Worm (Caenorhabditis elegans): Measurements from ENCODE around the gene spp-31.
A peak's percentile ranks its signal among the peaks of the same experiment; 100 is the strongest.

spp-31 gene

DNA sequence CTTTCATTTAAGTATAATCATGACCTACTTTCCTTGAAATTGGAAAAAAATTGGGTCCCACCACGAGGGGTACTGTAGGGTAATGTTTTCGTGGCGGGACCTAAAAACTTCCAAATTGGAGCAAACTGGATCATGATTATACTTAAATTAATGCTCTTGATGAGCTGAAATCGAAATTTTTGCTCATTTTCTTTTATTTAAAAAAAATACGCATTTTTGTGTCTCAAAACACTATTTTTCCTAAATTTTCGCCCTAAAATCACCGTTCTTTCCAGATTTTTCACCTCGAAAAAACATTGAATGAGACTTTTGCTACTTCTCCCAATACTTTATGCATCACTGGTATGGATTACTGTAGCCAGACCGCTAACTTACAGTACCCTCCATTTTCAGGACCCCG, at the start of gene spp-31:
TSS of gene spp-31 (plus strand) at position 301 of the 400 bp plus-strand sequence.
- TF ChIP-seq dao-5 (tag; optimal IDR thresholded peaks at IDR 0.05) (no peak), W03F9.2 (tag; optimal IDR thresholded peaks at IDR 0.05) (no peak), him-1 (tag; optimal IDR thresholded peaks at IDR 0.05) (no peak)

DNA sequence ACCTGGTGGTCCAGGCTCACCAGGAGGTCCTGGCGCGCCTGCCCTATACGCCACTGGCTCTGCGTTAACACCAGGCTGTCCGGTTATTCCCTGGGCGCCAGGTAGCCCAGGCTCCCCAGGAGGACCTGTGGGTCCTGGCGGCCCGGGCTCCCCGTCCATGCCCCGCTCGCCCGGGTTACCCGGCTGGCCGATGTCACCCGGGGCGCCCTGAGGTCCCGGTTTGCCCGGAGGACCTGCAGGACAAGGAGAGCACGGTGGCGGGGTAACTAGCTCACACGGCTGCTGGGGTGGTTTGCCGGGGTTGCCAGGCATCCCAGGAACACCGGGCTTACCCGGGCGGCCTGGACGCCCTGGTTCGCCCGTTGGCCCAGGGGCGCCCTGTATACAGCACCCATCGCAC, 48.3 kb upstream of the spp-31 start:
- TF ChIP-seq W03F9.2 (tag; optimal IDR thresholded peaks at IDR 0.05) (no peak), him-1 (tag; optimal IDR thresholded peaks at IDR 0.05) (no peak), dao-5 (tag; optimal IDR thresholded peaks at IDR 0.05) (no peak)

DNA sequence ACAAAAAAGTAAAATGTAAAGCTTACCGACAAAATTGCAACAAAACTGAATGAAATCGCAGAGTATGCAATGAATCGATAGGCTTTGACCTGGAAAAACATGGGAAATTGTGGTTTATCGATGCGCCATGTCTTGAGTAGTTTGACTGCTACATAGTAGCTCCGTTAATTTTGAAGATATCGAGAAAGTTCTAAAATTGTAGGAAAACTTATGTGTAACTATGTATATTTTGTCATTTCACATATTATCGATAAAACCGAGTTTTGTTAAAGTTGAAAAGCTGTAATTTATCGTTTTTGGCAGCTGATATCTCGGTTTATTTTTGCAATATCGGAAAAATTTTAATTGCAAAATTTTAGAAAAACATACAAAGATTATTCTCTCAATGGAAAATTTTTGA, 47.2 kb upstream of the spp-31 start, which contains the start of gene col-105:
TSS of gene col-105 (minus strand) at position 101 of the 400 bp plus-strand sequence.
- no peak for TF ChIP-seq W03F9.2 (tag; optimal IDR thresholded peaks at IDR 0.05)
- TF ChIP-seq him-1 (tag; optimal IDR thresholded peaks at IDR 0.05), result no peak
- no peak for TF ChIP-seq dao-5 (tag; optimal IDR thresholded peaks at IDR 0.05)

DNA sequence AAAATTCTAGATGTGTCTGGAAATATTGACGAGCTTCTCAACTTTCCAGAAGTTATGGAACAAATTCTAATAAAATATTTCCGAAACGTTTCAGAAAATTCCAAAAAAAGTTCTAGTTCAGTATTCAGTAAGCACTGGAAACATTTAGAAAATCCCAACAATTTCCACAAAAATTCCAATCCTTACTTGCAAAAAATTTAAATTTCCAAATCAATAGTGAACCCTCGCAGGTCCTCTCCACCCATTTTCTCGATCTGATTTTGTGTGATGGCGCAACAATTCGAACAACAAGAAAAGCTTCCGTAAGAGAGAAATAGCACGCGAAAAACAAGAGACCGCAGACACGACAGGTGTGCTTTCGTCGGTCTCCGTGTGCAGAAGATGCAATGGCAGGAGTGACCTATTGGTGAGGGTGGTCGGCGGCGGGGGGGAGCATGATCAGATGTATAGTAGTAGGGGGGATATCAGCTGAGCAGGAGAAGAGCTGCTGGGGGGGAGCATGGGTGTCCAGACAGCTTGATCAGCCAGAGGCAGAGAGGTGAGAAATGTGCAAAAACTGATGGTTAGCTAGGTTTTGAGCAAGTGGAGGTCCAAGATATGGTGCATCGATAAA, 44.6 kb upstream of the spp-31 start:
- TF ChIP-seq dao-5 (tag; optimal IDR thresholded peaks at IDR 0.05) (no peak), him-1 (tag; optimal IDR thresholded peaks at IDR 0.05) (no peak), W03F9.2 (tag; optimal IDR thresholded peaks at IDR 0.05) (no peak)

DNA sequence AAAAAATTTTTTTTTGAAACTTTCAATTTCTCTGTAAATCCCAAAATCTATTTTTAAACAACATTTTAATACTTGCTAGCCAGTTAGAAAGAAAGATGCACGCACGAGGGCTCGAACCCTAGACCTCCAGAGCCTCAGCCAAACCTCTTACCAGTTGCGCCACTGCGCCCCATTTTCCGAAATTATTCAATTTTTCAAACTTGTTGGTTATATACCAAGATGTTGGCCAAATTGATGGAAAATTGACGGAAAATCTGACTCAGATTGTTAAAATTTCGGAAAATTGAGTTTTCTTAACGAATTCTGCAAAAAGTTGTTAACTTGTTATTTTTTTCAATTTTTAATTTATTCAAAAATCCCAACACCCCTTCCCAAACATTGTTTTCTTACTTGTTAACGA, 40.6 kb upstream of the spp-31 start:
- no peak for TF ChIP-seq dao-5 (tag; optimal IDR thresholded peaks at IDR 0.05)
- TF ChIP-seq him-1 (tag; optimal IDR thresholded peaks at IDR 0.05), result no peak
- no peak for TF ChIP-seq W03F9.2 (tag; optimal IDR thresholded peaks at IDR 0.05)

DNA sequence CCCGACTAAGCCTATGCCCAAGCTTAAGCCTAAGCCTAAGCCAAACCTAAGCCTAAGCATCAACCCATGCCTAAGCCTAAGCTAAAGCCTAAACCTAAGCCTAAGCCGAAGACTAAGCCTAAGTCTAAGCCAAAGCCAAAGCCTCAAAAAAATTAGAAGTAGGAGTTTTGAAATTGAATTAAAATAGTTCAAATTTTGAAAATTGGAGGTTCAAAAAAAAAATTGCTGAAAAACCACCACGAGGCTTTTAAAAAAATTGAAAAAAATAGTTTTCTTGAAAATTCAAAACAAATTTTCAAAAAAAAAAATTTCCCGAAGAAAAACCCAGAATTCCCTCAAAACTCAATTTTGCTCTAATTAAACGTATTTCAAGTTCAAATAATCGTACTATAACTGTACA, 39.3 kb upstream of the spp-31 start:
- no peak for TF ChIP-seq dao-5 (tag; optimal IDR thresholded peaks at IDR 0.05)
- TF ChIP-seq him-1 (tag; optimal IDR thresholded peaks at IDR 0.05), result no peak
- no peak for TF ChIP-seq W03F9.2 (tag; optimal IDR thresholded peaks at IDR 0.05)

DNA sequence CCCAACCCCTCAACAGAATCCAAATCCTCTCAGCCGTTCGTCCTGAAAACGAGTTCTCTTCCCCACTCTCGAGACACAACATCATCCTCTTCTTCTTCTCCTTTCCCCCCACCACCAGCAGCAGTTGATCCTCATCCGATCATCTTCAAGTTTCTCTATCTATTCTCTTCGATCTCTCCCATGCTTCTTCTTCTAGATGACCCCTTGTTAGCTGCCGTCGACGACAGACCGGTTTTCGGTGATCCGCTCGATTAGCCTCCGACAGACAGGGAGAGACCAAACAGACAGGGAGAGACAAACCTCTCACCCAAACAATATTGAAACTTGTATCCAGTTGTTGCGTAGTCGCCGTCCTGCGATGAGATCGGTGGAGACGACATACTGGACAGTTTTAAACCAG, 35.1 kb upstream of the spp-31 start:
- no peak for TF ChIP-seq dao-5 (tag; optimal IDR thresholded peaks at IDR 0.05)
- TF ChIP-seq W03F9.2 (tag; optimal IDR thresholded peaks at IDR 0.05), result no peak
- TF ChIP-seq him-1 (tag; optimal IDR thresholded peaks at IDR 0.05), result no peak

DNA sequence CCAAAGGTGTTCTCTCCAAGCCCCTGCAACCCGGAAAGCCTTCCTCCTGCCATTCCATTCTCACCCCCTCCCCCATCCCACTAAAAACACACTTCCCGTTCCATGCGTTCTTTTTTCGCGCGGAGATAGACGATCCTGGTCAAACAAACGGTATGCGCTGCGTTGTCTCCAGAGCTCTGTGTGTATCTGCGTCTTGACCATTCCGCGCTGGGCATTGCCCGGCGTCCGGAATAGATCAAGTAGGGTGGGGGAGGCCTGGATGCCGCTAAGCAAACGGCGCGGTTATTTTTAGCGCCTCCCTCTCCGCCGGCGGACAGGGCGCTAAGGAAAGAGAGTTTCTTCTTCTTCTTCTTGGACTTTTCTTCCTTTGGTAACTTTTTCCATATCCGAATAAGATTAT, 31.1 kb upstream of the spp-31 start:
- no peak for TF ChIP-seq W03F9.2 (tag; optimal IDR thresholded peaks at IDR 0.05)

DNA sequence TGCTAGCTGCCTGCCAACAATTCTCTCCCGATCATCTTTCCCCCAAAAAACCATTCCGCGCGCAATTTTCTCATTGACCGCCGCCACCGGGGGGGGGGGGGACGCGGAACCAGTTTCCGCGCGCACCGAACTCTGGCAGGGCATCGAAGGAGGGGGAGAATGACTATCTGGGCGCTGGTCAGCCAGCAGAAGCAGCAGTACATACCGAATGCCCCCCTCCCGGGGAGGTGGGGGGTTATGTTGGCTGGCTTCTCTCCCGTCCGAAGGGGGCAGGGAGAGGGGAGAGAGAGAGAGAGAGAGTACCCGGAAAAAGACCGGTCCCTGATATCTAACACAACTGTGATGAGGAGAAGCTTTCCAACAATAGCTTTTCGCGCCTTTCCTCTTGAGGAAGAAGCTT, 28.7 kb upstream of the spp-31 start:
- TF ChIP-seq W03F9.2 (tag; optimal IDR thresholded peaks at IDR 0.05), result no peak
- no peak for TF ChIP-seq him-1 (tag; optimal IDR thresholded peaks at IDR 0.05)
- TF ChIP-seq dao-5 (tag; optimal IDR thresholded peaks at IDR 0.05), result no peak

DNA sequence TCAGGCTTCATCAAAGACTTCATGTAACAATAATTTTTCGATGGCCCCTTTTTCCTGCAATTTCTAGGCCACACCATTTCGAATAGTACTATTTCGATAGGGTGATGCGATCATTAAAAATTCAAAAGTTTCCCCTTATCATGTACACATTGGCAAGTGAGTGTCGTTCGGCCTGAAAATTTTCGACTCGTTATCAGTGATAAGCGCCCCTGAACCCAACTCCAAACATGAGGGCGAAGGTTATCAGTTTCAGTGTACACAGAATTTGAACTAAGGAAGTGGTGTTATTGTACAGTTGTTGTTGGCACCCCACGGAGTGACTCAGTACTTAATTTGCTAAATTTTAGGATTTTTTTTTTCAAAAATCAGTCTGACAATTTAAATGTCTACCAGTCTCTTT, 27.4 kb upstream of the spp-31 start:
- TF ChIP-seq dao-5 (tag; optimal IDR thresholded peaks at IDR 0.05) (no peak), him-1 (tag; optimal IDR thresholded peaks at IDR 0.05) (no peak), W03F9.2 (tag; optimal IDR thresholded peaks at IDR 0.05) (no peak)

DNA sequence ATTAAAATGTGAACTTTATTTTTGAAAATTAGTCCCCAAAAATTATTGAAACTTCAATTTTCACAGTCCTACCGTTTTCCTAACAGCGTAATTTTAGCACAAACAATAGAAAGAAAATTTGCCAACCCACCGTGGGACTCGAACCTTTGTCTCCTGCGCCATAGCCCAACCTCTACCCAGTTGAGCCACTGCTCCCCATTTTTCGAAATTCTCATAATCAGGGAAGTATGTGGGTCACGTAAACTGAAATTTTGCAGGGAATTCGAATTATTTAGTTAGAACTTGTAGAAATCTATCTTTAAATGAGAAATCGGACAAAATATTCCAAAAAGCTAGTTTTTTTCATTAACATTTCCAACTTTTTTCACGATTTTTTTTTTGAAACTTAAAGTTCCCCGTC, 26.0 kb upstream of the spp-31 start:
- TF ChIP-seq W03F9.2 (tag; optimal IDR thresholded peaks at IDR 0.05) (no peak), dao-5 (tag; optimal IDR thresholded peaks at IDR 0.05) (no peak), him-1 (tag; optimal IDR thresholded peaks at IDR 0.05) (no peak)

DNA sequence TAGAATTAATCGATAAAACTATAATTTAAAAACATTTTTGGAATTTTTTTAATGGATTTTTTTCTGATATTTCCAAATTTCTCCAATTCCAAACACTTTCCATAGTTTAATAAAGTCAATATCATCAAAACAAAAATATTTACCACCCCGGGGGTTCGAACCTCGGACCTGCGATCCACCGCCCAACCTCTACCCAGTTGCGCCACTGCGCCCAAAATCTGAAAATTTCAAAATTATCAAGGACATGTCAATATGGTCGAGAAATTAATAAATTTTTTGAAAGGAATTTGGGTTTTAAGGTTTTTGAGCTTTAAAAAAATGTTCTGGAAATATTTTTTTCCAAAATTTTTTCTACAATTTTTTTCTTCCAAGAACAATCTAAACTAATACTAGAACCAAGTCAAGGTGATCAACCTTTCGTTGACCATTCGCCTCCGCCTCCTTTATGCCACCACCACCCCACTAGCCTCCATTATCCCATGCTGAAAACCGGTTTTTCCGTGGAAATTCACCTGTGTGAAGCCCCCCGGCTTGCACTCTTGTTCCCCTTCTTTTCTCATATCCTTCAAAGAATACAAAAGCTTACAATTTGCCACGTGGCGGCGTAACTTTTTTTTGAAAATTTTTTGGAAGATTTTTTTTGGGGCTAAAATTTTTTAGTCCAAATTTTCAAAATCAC, 24.6 kb upstream of the spp-31 start:
- no peak for TF ChIP-seq W03F9.2 (tag; optimal IDR thresholded peaks at IDR 0.05)
- no peak for TF ChIP-seq dao-5 (tag; optimal IDR thresholded peaks at IDR 0.05)
- TF ChIP-seq him-1 (tag; optimal IDR thresholded peaks at IDR 0.05), result no peak

DNA sequence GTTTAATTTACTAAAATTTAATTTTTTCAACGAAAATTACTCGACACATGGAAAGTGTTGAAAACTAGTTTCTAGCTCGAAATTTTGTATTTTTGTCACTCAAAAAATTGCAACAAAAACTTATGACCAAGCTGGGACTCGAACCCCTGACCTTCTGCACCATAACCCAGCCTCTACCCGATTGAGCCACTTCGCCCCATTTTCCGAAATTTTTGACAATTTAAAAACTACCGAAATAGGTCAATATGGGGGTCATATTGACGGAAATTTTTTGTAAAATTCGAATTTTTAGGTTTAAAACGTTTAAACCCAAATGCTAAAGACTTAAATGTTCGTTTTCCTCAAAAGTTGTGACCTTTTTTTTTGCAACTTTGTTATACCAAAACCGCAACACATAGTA, 20.9 kb upstream of the spp-31 start:
- TF ChIP-seq him-1 (tag; optimal IDR thresholded peaks at IDR 0.05) (no peak), dao-5 (tag; optimal IDR thresholded peaks at IDR 0.05) (no peak), W03F9.2 (tag; optimal IDR thresholded peaks at IDR 0.05) (no peak)

DNA sequence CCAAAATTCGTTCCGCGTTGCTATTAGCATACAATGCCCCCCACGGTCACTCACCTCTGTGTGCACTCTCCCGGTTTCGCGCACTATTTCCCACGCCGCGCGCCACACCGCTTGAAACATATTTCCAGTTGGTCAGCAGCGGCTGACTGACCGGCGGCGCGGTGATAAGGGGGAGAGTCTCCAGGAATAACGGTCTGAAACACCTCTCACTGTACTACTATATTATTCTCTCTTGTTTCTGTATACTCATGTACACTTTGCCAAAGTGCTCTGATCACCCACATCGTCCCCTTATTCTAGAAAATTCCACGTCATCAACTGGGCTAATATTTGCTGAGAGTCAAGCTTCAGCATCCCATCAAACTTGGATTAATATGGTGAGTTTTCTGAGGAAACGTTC, 20.5 kb upstream of the spp-31 start, which contains the start of gene nhr-41:
TSS of gene nhr-41 (plus strand) at position 301 of the 400 bp plus-strand sequence.
- TF ChIP-seq W03F9.2 (tag; optimal IDR thresholded peaks at IDR 0.05) (no peak), dao-5 (tag; optimal IDR thresholded peaks at IDR 0.05) (no peak), him-1 (tag; optimal IDR thresholded peaks at IDR 0.05) (no peak)

DNA sequence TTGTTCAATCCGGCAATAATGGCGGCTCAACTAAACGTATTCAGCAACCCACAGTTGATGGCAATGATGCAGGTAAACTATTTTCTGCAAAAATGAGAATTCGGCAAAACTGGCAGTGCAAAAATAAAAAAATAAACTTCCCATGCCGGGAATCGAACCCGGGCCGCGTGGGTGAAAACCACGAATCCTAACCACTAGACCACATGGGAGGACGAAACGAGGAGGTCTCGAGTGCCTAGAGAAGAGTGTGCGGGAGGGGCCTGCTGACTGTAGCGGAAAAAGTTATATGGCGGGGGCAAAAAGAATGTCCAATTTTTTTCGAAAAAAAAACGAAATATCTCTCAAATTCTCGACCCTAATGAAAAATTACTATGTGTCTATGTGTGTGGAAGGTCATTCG, 18.3 kb upstream of the spp-31 start:
- TF ChIP-seq W03F9.2 (tag; optimal IDR thresholded peaks at IDR 0.05) (no peak), dao-5 (tag; optimal IDR thresholded peaks at IDR 0.05) (peak; percentile 0)

All from whole organism, L4/young adult.